Fruit fly (Drosophila melanogaster) whole organism: ENCODE results near the gene Fst.

ENCODE experiments used
- CG8478 ChIP-seq: fragments of >200 bp; optimal IDR thresholded peaks from 2 replicates; lab custom pipeline; 2018; ENCODE audit warnings: inconsistent platforms
- pan ChIP-seq: fragments of >200 bp; optimal IDR thresholded peaks from 2 replicates; lab custom pipeline; 2017
- psq ChIP-seq: fragments of >200 bp; optimal IDR thresholded peaks from 2 replicates; lab custom pipeline; 2017
- usp ChIP-seq: fragments of >200 bp; optimal IDR thresholded peaks from 2 replicates; lab custom pipeline; 2017; ENCODE audit warnings: missing biosample characterization, missing genetic modification characterization, mixed read lengths

DNA sequence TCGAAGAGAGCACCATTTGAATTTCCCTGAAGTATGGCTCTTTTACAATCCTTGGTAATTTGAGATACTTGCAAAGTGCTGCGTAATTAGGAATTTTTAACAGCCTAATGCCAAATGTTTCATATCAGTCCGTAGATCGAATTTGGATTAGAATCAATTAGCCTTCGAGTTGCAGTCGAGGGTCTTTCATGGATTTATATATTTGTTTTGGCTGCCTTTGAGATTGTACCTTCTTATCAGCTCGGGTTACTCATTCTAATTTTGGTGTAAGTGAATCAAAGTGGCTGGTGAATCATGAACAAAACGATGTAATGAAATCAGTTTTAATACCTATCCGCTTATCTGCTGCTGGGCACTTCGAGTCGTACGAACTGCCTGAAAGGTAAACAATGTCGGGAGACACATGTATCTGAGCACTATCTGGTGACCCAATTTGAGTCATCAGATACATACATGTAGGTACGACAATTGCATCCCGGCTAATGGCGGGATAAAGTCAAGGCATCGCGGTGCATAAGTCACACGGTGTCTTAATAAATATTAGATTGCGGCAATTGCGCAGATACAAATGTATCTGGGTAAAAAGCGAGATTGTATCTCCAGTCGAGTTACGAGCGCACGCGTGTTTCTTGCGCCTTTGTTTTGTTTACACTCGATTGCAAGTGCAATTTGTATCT is 50.1 kb downstream of the Fst start:
- no peak for TF ChIP-seq pan (lab: Kevin White, UChicago)
- no peak for TF ChIP-seq CG8478 (lab: Kevin White, UChicago)
- no peak for TF ChIP-seq psq (lab: Kevin White, UChicago)
- no peak for TF ChIP-seq usp
